Worm (Caenorhabditis elegans): ENCODE results near the gene T16G1.3.
A peak's percentile ranks its signal among the peaks of the same experiment; 100 is the strongest.

T16G1.3 gene

ce11 chrV:12968555-12968954 lies 24.4 kb upstream of the T16G1.3 start, which contains the start of gene lin-46:
lin-46 (plus strand) TSS chrV:12968855.
- peak; percentile 67 for TF ChIP-seq nhr-25 (tag; optimal IDR thresholded peaks at IDR 0.05)
- TF ChIP-seq mml-1 (tag; optimal IDR thresholded peaks at IDR 0.05): no peak
- no peak for TF ChIP-seq ceh-9 (tag; optimal IDR thresholded peaks at IDR 0.05)

ce11 chrV:12967925-12968327 lies 23.8 kb upstream of the T16G1.3 start, which contains the start of gene R186.8:
R186.8 (minus strand) TSS chrV:12967982.
- TF ChIP-seq tbx-2 (tag; optimal IDR thresholded peaks at IDR 0.05): peak; percentile 5
- TF ChIP-seq elt-2 (tag; optimal IDR thresholded peaks at IDR 0.05): peak; percentile 65
- peak; percentile 19 for TF ChIP-seq nhr-43 (tag; optimal IDR thresholded peaks at IDR 0.05; ENCODE audit: poor library complexity, severe bottlenecking)
- TF ChIP-seq nfya-1 (tag; optimal IDR thresholded peaks at IDR 0.05; ENCODE audit: insufficient read depth): peak; percentile 66
- TF ChIP-seq hmg-11 (tag; optimal IDR thresholded peaks at IDR 0.05): peak; percentile 68
- peak; percentile 2 for TF ChIP-seq pqm-1 (tag; optimal IDR thresholded peaks at IDR 0.05)
- peak; percentile 23 for TF ChIP-seq nhr-25 (tag; optimal IDR thresholded peaks at IDR 0.05)
- TF ChIP-seq lin-15B (tag; optimal IDR thresholded peaks at IDR 0.05): peak; percentile 75
- TF ChIP-seq pha-4 (tag; optimal IDR thresholded peaks at IDR 0.05): peak; percentile 40
- peak; percentile 58 for TF ChIP-seq lsy-12 (tag; optimal IDR thresholded peaks at IDR 0.05)
- TF ChIP-seq snpc-4 (tag; optimal IDR thresholded peaks at IDR 0.05): peak; percentile 24

ce11 chrV:12967110-12967509 lies 23.0 kb upstream of the T16G1.3 start, which contains the start of gene R186.3:
R186.3 (minus strand) TSS chrV:12967210.
- TF ChIP-seq R02D3.7 (tag; optimal IDR thresholded peaks at IDR 0.05) (no peak), pha-4 (tag; optimal IDR thresholded peaks at IDR 0.05) (no peak), nhr-11 (tag; optimal IDR thresholded peaks at IDR 0.05) (no peak), tbx-2 (tag; optimal IDR thresholded peaks at IDR 0.05) (no peak), ztf-11 (tag; optimal IDR thresholded peaks at IDR 0.05) (no peak), fos-1 (tag; optimal IDR thresholded peaks at IDR 0.05) (no peak), nhr-76 (tag; optimal IDR thresholded peaks at IDR 0.05) (no peak), ceh-28 (tag; optimal IDR thresholded peaks at IDR 0.05) (no peak), egl-27 (tag; optimal IDR thresholded peaks at IDR 0.05) (no peak), aly-2 (tag; optimal IDR thresholded peaks at IDR 0.05) (no peak), mdl-1 (tag; optimal IDR thresholded peaks at IDR 0.05) (no peak), nhr-43 (tag; optimal IDR thresholded peaks at IDR 0.05; ENCODE audit: poor library complexity, severe bottlenecking) (no peak), nhr-28 (tag; optimal IDR thresholded peaks at IDR 0.05) (no peak), ztf-4 (tag; optimal IDR thresholded peaks at IDR 0.05) (no peak), lin-39 (tag; optimal IDR thresholded peaks at IDR 0.05) (no peak), nhr-67 (tag; optimal IDR thresholded peaks at IDR 0.05) (no peak), fkh-10 (GFP tag; optimal IDR thresholded peaks at IDR 0.05) (no peak)

ce11 chrV:12964076-12964475 lies 19.9 kb upstream of the T16G1.3 start, which contains the start of gene srd-35:
srd-35 (plus strand) TSS chrV:12964376.
- TF ChIP-seq nhr-28 (tag; optimal IDR thresholded peaks at IDR 0.05) (no peak), nhr-77 (tag; optimal IDR thresholded peaks at IDR 0.05) (no peak), fos-1 (tag; optimal IDR thresholded peaks at IDR 0.05) (no peak), lin-15B (tag; optimal IDR thresholded peaks at IDR 0.05) (no peak), nhr-67 (tag; optimal IDR thresholded peaks at IDR 0.05) (no peak), jun-1 (tag; optimal IDR thresholded peaks at IDR 0.05) (no peak), R02D3.7 (tag; optimal IDR thresholded peaks at IDR 0.05) (no peak), nhr-76 (tag; optimal IDR thresholded peaks at IDR 0.05) (no peak), elt-2 (tag; optimal IDR thresholded peaks at IDR 0.05) (no peak), zag-1 (tag; optimal IDR thresholded peaks at IDR 0.05) (no peak), elt-1 (tag; optimal IDR thresholded peaks at IDR 0.05) (no peak), hmg-11 (tag; optimal IDR thresholded peaks at IDR 0.05) (no peak), fkh-10 (GFP tag; optimal IDR thresholded peaks at IDR 0.05) (no peak), unc-62 (GFP tag; optimal IDR thresholded peaks at IDR 0.05) (no peak), skn-1 (tag; optimal IDR thresholded peaks at IDR 0.05) (no peak)

ce11 chrV:12963192-12963591 lies 19.1 kb upstream of the T16G1.3 start, which contains the start of gene hrg-9:
hrg-9 (minus strand) TSS chrV:12963343.
- no peak for TF ChIP-seq R02D3.7 (tag; optimal IDR thresholded peaks at IDR 0.05)
- no peak for TF ChIP-seq nhr-12 (tag; optimal IDR thresholded peaks at IDR 0.05)
- TF ChIP-seq nhr-76 (tag; optimal IDR thresholded peaks at IDR 0.05): no peak
- TF ChIP-seq elt-1 (tag; optimal IDR thresholded peaks at IDR 0.05): no peak
- TF ChIP-seq elt-2 (tag; optimal IDR thresholded peaks at IDR 0.05): peak; percentile 37
- no peak for TF ChIP-seq zag-1 (tag; optimal IDR thresholded peaks at IDR 0.05)
- TF ChIP-seq nhr-25 (tag; optimal IDR thresholded peaks at IDR 0.05): no peak
- no peak for TF ChIP-seq nhr-11 (tag; optimal IDR thresholded peaks at IDR 0.05)
- TF ChIP-seq ztf-11 (tag; optimal IDR thresholded peaks at IDR 0.05): no peak
- no peak for TF ChIP-seq aly-2 (tag; optimal IDR thresholded peaks at IDR 0.05)
- TF ChIP-seq jun-1 (tag; optimal IDR thresholded peaks at IDR 0.05): no peak
- TF ChIP-seq nhr-43 (tag; optimal IDR thresholded peaks at IDR 0.05; ENCODE audit: poor library complexity, severe bottlenecking): no peak
- TF ChIP-seq fos-1 (tag; optimal IDR thresholded peaks at IDR 0.05): no peak
- TF ChIP-seq pha-4 (tag; optimal IDR thresholded peaks at IDR 0.05): peak; percentile 55
- no peak for TF ChIP-seq daf-12 (tag; optimal IDR thresholded peaks at IDR 0.05)

All from whole organism, L3 larva.